Worm (Caenorhabditis elegans): ENCODE measurements around the gene F11G11.13.
"Not testable (repeated sequence)": the region's sequence is repeated elsewhere in the genome, so short reads cannot be mapped to it uniquely, and the experiment has no call there.

F11G11.13 gene

DNA sequence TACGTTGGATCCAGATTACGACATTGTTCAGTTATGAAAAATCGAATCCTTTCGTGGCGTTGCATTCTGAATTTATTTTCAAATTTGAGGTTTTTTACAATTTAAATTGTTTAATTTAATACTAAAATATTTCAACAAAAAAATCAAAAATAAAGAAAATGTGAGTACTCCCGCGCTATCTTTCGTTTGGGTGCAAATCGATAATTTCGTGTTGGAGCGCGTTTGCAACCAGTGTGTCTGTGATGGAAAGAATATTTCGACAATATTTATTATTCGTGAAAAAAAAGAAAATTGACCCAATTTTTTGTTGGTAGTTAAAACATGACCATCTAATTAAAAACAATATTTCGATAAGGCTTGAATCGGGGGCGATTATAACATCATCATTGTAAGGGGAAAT is 26.1 kb upstream of the F11G11.13 start, which contains the start of gene R05F9.9 (continued):
- TF ChIP-seq F33H1.4 (GFP tag; IDR thresholded peaks at IDR 0.05) (peak; percentile 6; the same call in 1 of the 2 replicates), madf-6 (GFP tag; IDR thresholded peaks at IDR 0.05) (peak; percentile 51), madf-3 (GFP tag; IDR thresholded peaks at IDR 0.05) (0 out of 2 replicates have a peak, but pooled peaks have one; percentile 1), nfyb-1 (GFP tag; IDR thresholded peaks at IDR 0.05) (peak; percentile 52), nhr-80 (tag; optimal IDR thresholded peaks at IDR 0.05) (peak; percentile 17), ztf-22 (GFP tag; optimal IDR thresholded peaks at IDR 0.05) (no peak), dpff-1 (tag; optimal IDR thresholded peaks at IDR 0.05) (no peak), attf-6 (GFP tag; IDR thresholded peaks at IDR 0.05) (no peak), Y95B8A.8 (GFP tag; IDR thresholded peaks at IDR 0.05) (peak; percentile 62; the same call in 1 of the 2 replicates), lir-1 (GFP tag; conservative IDR thresholded peaks at IDR 0.05) (no peak), nhr-90 (tag; optimal IDR thresholded peaks at IDR 0.05) (peak; percentile 10), attf-3 (GFP tag; conservative IDR thresholded peaks at IDR 0.05) (no peak), gei-17 (GFP tag; optimal IDR thresholded peaks at IDR 0.05) (peak; percentile 28), mel-28 (tag; optimal IDR thresholded peaks at IDR 0.05; ENCODE audit: borderline replicate concordance) (no peak), attf-5 (GFP tag; optimal IDR thresholded peaks at IDR 0.05) (peak; percentile 31), K11D2.4 (GFP tag; IDR thresholded peaks at IDR 0.05) (no peak), F22D6.2 (tag; optimal IDR thresholded peaks at IDR 0.05) (no peak), T26A5.8 (tag; optimal IDR thresholded peaks at IDR 0.05) (no peak), unc-62 (GFP tag; optimal IDR thresholded peaks at IDR 0.05) (no peak), rpc-1 (optimal IDR thresholded peaks at IDR 0.05) (no peak), rpc-1 (tag; optimal IDR thresholded peaks at IDR 0.05) (no peak), aptf-2 (GFP tag; conservative IDR thresholded peaks at IDR 0.05) (no peak), cebp-2 (GFP tag; IDR thresholded peaks at IDR 0.05) (no peak), B0035.1 (tag; optimal IDR thresholded peaks at IDR 0.05) (no peak), ets-4 (GFP tag; optimal IDR thresholded peaks at IDR 0.05) (no peak), repo-1 (tag; optimal IDR thresholded peaks at IDR 0.05) (peak; percentile 56), sdz-38 (tag; optimal IDR thresholded peaks at IDR 0.05) (no peak)

DNA sequence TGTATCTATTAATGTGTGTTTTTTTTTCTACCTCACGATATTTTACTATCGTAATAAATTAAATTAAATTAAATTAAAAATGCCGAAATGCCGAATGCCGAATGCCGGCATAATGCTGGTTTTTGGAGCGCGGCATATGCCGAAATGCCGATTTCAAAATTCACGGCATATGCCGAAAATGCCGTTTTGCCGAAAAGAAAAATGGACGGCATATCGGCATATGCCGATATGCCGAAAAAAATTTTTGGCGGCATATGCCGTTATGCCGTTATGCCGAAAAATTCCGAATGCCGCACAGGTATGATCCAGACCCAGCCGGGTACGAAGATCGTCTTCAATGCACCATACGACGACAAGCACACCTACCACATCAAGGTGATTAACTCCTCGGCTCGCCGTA is 22.6 kb upstream of the F11G11.13 start, which contains the start of gene msp-32:
Gene msp-32, plus strand, starts transcription at position 301 of the 400 bp plus-strand sequence.
- TF ChIP-seq K11D2.4 (GFP tag; IDR thresholded peaks at IDR 0.05); lir-1 (GFP tag; conservative IDR thresholded peaks at IDR 0.05); hlh-12 (tag; optimal IDR thresholded peaks at IDR 0.05): not testable (repeated sequence)

DNA sequence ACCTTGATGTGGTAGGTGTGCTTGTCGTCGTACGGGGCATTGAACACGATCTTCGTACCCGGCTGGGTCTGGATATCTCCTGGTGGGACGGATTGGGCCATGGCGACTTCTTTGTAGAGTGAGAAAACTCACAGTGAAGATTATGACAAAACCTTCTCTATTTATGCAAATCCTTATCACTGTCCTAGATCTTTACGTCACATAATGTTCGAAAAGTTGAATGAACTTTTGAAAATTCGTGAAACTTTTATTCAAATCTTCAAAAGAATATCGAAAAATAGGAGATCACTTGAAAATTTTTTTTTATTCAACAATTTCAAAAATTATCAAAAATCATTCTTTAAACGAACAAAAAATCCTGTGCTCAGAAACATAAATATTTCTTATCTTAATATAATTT is 16.6 kb upstream of the F11G11.13 start, which contains the start of gene msp-33:
Gene msp-33, minus strand, starts transcription at position 101 of the 400 bp plus-strand sequence.
- 0 out of 2 replicates have a peak, but pooled peaks have one; percentile 66 for TF ChIP-seq nhr-120 (GFP tag; IDR thresholded peaks at IDR 0.05)
- TF ChIP-seq lin-35 (GFP tag; optimal IDR thresholded peaks at IDR 0.05): no peak

DNA sequence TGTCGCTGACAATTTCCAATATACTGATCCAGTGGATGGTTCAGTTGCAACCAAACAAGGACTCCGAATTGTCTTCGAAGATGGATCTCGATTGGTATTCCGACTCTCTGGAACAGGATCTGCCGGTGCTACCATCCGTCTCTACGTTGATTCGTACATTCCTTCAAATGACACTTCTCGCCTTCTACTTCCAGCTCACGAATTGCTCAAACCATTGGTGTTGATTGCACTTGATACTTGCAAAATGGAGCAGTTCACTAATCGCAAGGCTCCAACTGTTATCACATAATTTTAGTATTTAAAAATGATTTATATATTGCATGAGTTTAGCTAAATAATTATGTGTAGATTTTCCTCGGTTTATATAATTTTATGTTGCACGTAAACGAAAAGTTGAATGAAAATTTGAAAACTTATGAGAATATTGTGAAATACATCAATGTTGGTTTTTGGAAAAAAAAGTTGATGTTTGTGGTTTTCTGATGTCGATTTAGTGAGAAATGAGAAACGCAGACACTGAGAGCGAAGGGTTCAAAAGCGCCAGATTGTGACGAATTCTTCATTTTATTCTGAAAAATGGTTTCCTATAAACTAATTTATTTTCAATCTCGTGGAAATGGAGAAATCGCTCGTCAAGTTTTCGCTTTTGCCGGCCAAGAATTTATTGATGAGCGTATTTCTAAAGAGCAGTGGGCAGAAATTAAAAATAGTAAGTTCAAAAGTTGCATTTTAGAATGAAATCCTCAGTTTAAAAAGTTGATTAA is 15.2 kb upstream of the F11G11.13 start, which contains the start of gene gst-9:
Gene gst-9, plus strand, starts transcription at position 574 of the 764 bp plus-strand sequence.
- TF ChIP-seq let-526 (GFP tag; IDR thresholded peaks at IDR 0.05) (no peak), let-607 (tag; optimal IDR thresholded peaks at IDR 0.05) (no peak), lin-54 (GFP tag; optimal IDR thresholded peaks at IDR 0.05) (peak; percentile 53), F33H1.4 (GFP tag; IDR thresholded peaks at IDR 0.05) (no peak), cebp-2 (GFP tag; IDR thresholded peaks at IDR 0.05) (0 out of 2 replicates have a peak, but pooled peaks have one; percentile 5), Y53G8AR.9 (GFP tag; conservative IDR thresholded peaks at IDR 0.05) (peak; percentile 83), hsf-1 (GFP tag; IDR thresholded peaks at IDR 0.05) (no peak), pha-4 (tag; optimal IDR thresholded peaks at IDR 0.05) (no peak), tbx-9 (tag; optimal IDR thresholded peaks at IDR 0.05; ENCODE audit: borderline replicate concordance) (no peak), lag-1 (GFP tag; IDR thresholded peaks at IDR 0.05) (no peak), akir-1 (GFP tag; optimal IDR thresholded peaks at IDR 0.05) (no peak), sdz-38 (tag; optimal IDR thresholded peaks at IDR 0.05) (no peak), dpl-1 (GFP tag; optimal IDR thresholded peaks at IDR 0.05) (no peak), ztf-22 (GFP tag; optimal IDR thresholded peaks at IDR 0.05) (peak; percentile 62), mcd-1 (GFP tag; IDR thresholded peaks at IDR 0.05) (peak; percentile 30; the same call in 1 of the 2 replicates), ztf-25 (GFP tag; IDR thresholded peaks at IDR 0.05) (no peak), bed-1 (GFP tag; IDR thresholded peaks at IDR 0.05) (no peak), him-1 (tag; optimal IDR thresholded peaks at IDR 0.05) (no peak)

All from whole organism, young adult.